Worm (Caenorhabditis elegans) whole organism, mixed stage, embryonic: ENCODE measurements around the gene T15H9.4.
A peak's percentile ranks its signal among the peaks of the same experiment; 100 is the strongest.

Experiments used
- M03D4.4 ChIP-seq: sonication (generic microtip); optimal IDR thresholded peaks from 2 replicates; lab custom pipeline; 2017; ENCODE audit warnings: mild to moderate bottlenecking, missing genetic modification characterization, missing compliant biosample characterization
- bed-3 ChIP-seq: fragments of 200-800 bp; sonication (Bioruptor generic); optimal IDR thresholded peaks from 3 replicates; lab custom pipeline; 2018; ENCODE audit warnings: mild to moderate bottlenecking, missing genetic modification characterization, moderate library complexity, missing compliant biosample characterization
- blmp-1 ChIP-seq: fragments of 150-350 bp; optimal IDR thresholded peaks from 2 replicates; lab custom pipeline; 2014; ENCODE audit warnings: missing biosample characterization, missing genetic modification characterization
- ceh-39 ChIP-seq: fragments of 150-350 bp; optimal IDR thresholded peaks from 2 replicates; lab custom pipeline; 2014; ENCODE audit warnings: missing biosample characterization, missing genetic modification characterization
- ceh-43 ChIP-seq: fragments of 200-800 bp; sonication (Bioruptor generic); optimal IDR thresholded peaks from 2 replicates; lab custom pipeline; 2018; ENCODE audit warnings: mild to moderate bottlenecking, missing genetic modification characterization, moderate library complexity, missing compliant biosample characterization
- ceh-83 ChIP-seq: fragments of 200-800 bp; sonication (Bioruptor generic); optimal IDR thresholded peaks from 2 replicates; lab custom pipeline; 2018; ENCODE audit warnings: mild to moderate bottlenecking, missing genetic modification characterization, missing compliant biosample characterization
- ces-1 ChIP-seq: fragments of 150-350 bp; optimal IDR thresholded peaks from 2 replicates; lab custom pipeline; 2014; ENCODE audit warnings: missing biosample characterization, missing genetic modification reagents, missing genetic modification characterization
- cnd-1 ChIP-seq: fragments of 200-800 bp; sonication (Bioruptor generic); optimal IDR thresholded peaks from 2 replicates; lab custom pipeline; 2018; ENCODE audit warnings: mild to moderate bottlenecking, missing genetic modification characterization, missing compliant biosample characterization
- elt-1 ChIP-seq: sonication (generic microtip); optimal IDR thresholded peaks from 2 replicates; lab custom pipeline; 2017; ENCODE audit warnings: missing genetic modification characterization, mild to moderate bottlenecking, missing compliant biosample characterization, antibody characterized with exemption, moderate library complexity, borderline replicate concordance; ENCODE audit not compliant: insufficient read depth
- elt-3 ChIP-seq: fragments of 150-350 bp; optimal IDR thresholded peaks from 2 replicates; lab custom pipeline; 2014; ENCODE audit warnings: missing biosample characterization, missing genetic modification characterization
- flh-1 ChIP-seq: fragments of 200-800 bp; sonication (Bioruptor generic); optimal IDR thresholded peaks from 2 replicates; lab custom pipeline; 2018; ENCODE audit warnings: mild to moderate bottlenecking, missing genetic modification characterization, moderate library complexity, missing compliant biosample characterization
- hlh-1 ChIP-seq: fragments of 150-350 bp; optimal IDR thresholded peaks from 2 replicates; lab custom pipeline; 2014; ENCODE audit warnings: missing biosample characterization, missing genetic modification reagents, missing genetic modification characterization
- lin-13 ChIP-seq: fragments of 150-350 bp; optimal IDR thresholded peaks from 2 replicates; lab custom pipeline; 2014; ENCODE audit warnings: missing biosample characterization, missing genetic modification characterization
- lin-32 ChIP-seq: fragments of 200-800 bp; sonication (Bioruptor generic); optimal IDR thresholded peaks from 2 replicates; lab custom pipeline; 2018; ENCODE audit warnings: mild to moderate bottlenecking, missing genetic modification characterization, missing compliant biosample characterization
- lsy-2 ChIP-seq: fragments of 150-350 bp; optimal IDR thresholded peaks from 2 replicates; lab custom pipeline; 2014; ENCODE audit warnings: missing biosample characterization, missing genetic modification characterization
- mab-5 ChIP-seq: fragments of 150-350 bp; optimal IDR thresholded peaks from 2 replicates; lab custom pipeline; 2014; ENCODE audit warnings: missing biosample characterization, missing genetic modification characterization
- mep-1 ChIP-seq: fragments of 150-350 bp; optimal IDR thresholded peaks from 2 replicates; lab custom pipeline; 2017; ENCODE audit warnings: missing biosample characterization, missing genetic modification reagents, missing genetic modification characterization, inconsistent platforms
- mls-2 ChIP-seq: sonication (generic microtip); optimal IDR thresholded peaks from 2 replicates; lab custom pipeline; 2016; ENCODE audit warnings: mild to moderate bottlenecking, missing genetic modification characterization, moderate library complexity, missing compliant biosample characterization
- nhr-2 ChIP-seq: fragments of 150-350 bp; optimal IDR thresholded peaks from 2 replicates; lab custom pipeline; 2014; ENCODE audit warnings: missing biosample characterization, missing genetic modification characterization
- nhr-237 ChIP-seq: fragments of 150-350 bp; optimal IDR thresholded peaks from 2 replicates; lab custom pipeline; 2014; ENCODE audit warnings: missing biosample characterization, missing genetic modification characterization
- nhr-28 ChIP-seq: fragments of 150-350 bp; optimal IDR thresholded peaks from 2 replicates; lab custom pipeline; 2014; ENCODE audit warnings: missing biosample characterization, missing genetic modification characterization
- pha-4 ChIP-seq: fragments of 150-350 bp; optimal IDR thresholded peaks from 2 replicates; lab custom pipeline; 2018; ENCODE audit warnings: missing biosample characterization, missing genetic modification reagents, missing genetic modification characterization
- sptf-1 ChIP-seq: sonication (generic microtip); optimal IDR thresholded peaks from 2 replicates; lab custom pipeline; 2017; ENCODE audit warnings: mild to moderate bottlenecking, missing genetic modification characterization, moderate library complexity, missing compliant biosample characterization
- unc-120 ChIP-seq: sonication (generic microtip); optimal IDR thresholded peaks from 2 replicates; lab custom pipeline; 2017; ENCODE audit warnings: missing genetic modification characterization, missing compliant biosample characterization; ENCODE audit not compliant: poor library complexity, severe bottlenecking
- unc-39 ChIP-seq: fragments of 150-350 bp; optimal IDR thresholded peaks from 2 replicates; lab custom pipeline; 2014; ENCODE audit warnings: missing biosample characterization, missing genetic modification characterization
- unc-62 ChIP-seq: fragments of 150-350 bp; optimal IDR thresholded peaks from 2 replicates; lab custom pipeline; 2014; ENCODE audit warnings: missing biosample characterization, missing genetic modification reagents, missing genetic modification characterization
- zip-8 ChIP-seq: fragments of 150-350 bp; optimal IDR thresholded peaks from 2 replicates; lab custom pipeline; 2014; ENCODE audit warnings: missing biosample characterization, missing genetic modification characterization
- ztf-11 ChIP-seq: fragments of 150-350 bp; optimal IDR thresholded peaks from 2 replicates; lab custom pipeline; 2014; ENCODE audit warnings: missing biosample characterization, missing genetic modification characterization

T15H9.4 gene

ce11 chrII:9655530-9656139, 44.0 kb downstream of the T15H9.4 start, which contains the start of gene ZK1307.1:
Gene ZK1307.1 (minus strand): TSS chrII:9655580.
- TF ChIP-seq pha-4 (no peak), M03D4.4 (no peak), unc-62 (GFP tag; lab: Kevin White, UChicago) (peak; percentile 39), blmp-1 (tag; lab: Kevin White, UChicago) (no peak), ces-1 (GFP tag; lab: Kevin White, UChicago) (no peak), mab-5 (tag; lab: Kevin White, UChicago) (no peak), mep-1 (tag; lab: Kevin White, UChicago) (no peak), zip-8 (tag; lab: Kevin White, UChicago) (peak; percentile 69), flh-1 (GFP tag; lab: Kevin White, UChicago) (no peak), elt-3 (tag; lab: Kevin White, UChicago) (no peak), cnd-1 (no peak), elt-1 (tag; lab: Kevin White, UChicago) (peak; percentile 12)

DNA sequence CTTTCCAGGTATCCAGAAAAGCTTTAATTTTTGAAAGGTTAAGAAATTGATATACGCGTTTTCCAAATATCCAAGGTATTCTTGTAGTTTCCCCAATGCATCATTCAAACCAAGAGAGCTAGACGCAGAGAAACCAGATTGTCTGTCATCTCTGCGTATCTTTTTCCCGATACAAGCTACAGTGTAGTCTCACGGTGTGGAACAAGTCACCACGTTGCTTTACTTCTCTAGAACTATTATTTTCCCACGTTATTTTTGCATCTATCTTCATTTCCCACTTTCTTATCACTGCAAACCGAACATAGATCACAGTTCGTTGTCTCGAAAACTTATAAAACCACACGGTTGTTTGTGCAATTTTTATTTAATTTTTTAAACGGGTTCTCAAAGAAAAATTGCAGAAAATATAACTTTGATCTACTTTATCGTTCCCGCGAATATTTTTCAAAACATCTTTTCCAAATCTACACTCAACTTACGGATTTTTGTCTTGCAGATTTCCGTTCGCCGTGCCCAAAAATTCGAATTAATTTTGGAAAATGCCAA, 44.6 kb downstream of the T15H9.4 start, which contains the start of gene gstk-1:
Gene gstk-1 (plus strand): TSS at position 496 of the 546 bp plus-strand sequence.
- TF ChIP-seq lin-32 = no peak
- TF ChIP-seq mls-2 = no peak
- TF ChIP-seq elt-3 (tag; lab: Kevin White, UChicago) = no peak
- TF ChIP-seq nhr-237 (tag; lab: Kevin White, UChicago) = no peak
- no peak for TF ChIP-seq sptf-1 (tag; lab: Kevin White, UChicago)
- TF ChIP-seq flh-1 (GFP tag; lab: Kevin White, UChicago) = no peak
- no peak for TF ChIP-seq ces-1 (GFP tag; lab: Kevin White, UChicago)

DNA sequence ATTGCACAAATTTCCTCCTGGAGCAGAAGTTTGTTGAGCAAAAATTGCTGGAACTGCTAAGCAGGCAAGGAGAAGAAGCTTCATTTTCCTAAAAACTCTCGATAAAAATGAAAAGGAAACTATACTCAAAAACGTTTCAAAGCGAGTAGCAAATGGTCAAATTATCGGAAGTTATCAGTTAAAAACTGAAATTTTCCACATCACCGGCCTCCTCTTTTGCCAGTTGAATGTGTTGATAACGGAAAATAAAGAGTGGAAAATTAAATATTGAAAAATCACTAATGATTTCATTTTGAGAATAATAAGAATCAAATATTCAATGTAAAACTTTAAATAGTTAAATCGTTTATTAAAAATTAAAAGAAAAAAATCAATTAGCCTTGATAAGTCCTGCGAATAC, 47.2 kb downstream of the T15H9.4 start, which contains the start of gene ZK1320.2:
Gene ZK1320.2 (minus strand): TSS at position 88 of the 400 bp plus-strand sequence.
- TF ChIP-seq nhr-28 (tag; lab: Kevin White, UChicago) (no peak), blmp-1 (tag; lab: Kevin White, UChicago) (no peak), hlh-1 (tag; lab: Kevin White, UChicago) (no peak), zip-8 (tag; lab: Kevin White, UChicago) (no peak), mep-1 (tag; lab: Kevin White, UChicago) (no peak)

DNA sequence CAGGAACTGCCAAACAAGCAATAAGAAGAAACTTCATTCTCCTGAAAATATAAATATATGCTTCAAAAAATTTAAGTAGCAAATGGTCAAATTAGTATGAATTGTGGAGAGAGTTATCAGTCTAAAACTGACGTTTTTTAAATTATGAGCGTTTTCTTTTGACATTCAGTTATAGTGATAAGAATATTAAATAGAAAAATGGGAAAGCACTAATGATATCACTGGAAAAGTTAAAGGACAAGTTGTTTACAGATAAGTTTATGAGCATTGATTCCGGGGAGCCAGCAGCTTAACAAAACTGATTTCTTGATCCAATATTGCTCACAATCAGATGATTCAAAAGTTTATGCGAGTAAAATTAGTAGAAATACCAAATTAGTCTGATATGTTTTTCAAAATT, 48.7 kb downstream of the T15H9.4 start, which contains the start of gene ZK1320.3:
Gene ZK1320.3 (minus strand): TSS at position 41 of the 400 bp plus-strand sequence.
- TF ChIP-seq elt-1 (tag; lab: Kevin White, UChicago) = no peak
- no peak for TF ChIP-seq bed-3
- no peak for TF ChIP-seq zip-8 (tag; lab: Kevin White, UChicago)
- no peak for TF ChIP-seq nhr-237 (tag; lab: Kevin White, UChicago)
- TF ChIP-seq M03D4.4 = no peak
- TF ChIP-seq sptf-1 (tag; lab: Kevin White, UChicago) = no peak
- TF ChIP-seq cnd-1 = no peak
- TF ChIP-seq lin-13 (tag; lab: Kevin White, UChicago) = no peak
- no peak for TF ChIP-seq mab-5 (tag; lab: Kevin White, UChicago)
- no peak for TF ChIP-seq hlh-1 (tag; lab: Kevin White, UChicago)
- TF ChIP-seq ceh-43 (GFP tag; lab: Kevin White, UChicago) = no peak
- no peak for TF ChIP-seq nhr-2 (tag; lab: Kevin White, UChicago)
- TF ChIP-seq, all 35 proteins: peak for 0

DNA sequence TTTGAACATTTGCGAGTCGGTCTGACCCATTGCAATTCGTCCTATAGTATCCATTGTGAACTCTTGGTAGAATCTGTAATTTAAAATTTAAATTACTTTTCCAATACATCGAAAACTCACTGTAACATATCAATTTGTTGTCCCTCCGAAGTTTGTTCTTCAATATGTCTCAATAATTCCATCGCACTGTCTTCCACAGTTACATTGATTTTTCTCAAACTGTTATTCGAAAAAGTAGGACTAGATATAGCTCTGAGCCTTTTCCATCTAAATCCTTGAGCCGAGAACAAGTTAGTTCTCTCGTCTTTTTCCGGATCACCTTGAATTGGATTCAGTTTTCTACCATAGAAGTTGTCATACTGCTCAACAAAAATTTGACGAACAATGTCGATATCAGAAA, 50.5 kb downstream of the T15H9.4 start:
- TF ChIP-seq nhr-237 (tag; lab: Kevin White, UChicago) (no peak), ces-1 (GFP tag; lab: Kevin White, UChicago) (no peak), lsy-2 (tag; lab: Kevin White, UChicago) (no peak), unc-120 (tag; lab: Kevin White, UChicago) (no peak), mep-1 (tag; lab: Kevin White, UChicago) (no peak), M03D4.4 (no peak), ceh-39 (tag; lab: Kevin White, UChicago) (no peak), unc-39 (tag; lab: Kevin White, UChicago) (no peak), hlh-1 (tag; lab: Kevin White, UChicago) (no peak), nhr-28 (tag; lab: Kevin White, UChicago) (no peak), ztf-11 (tag; lab: Kevin White, UChicago) (no peak), elt-3 (tag; lab: Kevin White, UChicago) (no peak), elt-1 (tag; lab: Kevin White, UChicago) (no peak), flh-1 (GFP tag; lab: Kevin White, UChicago) (no peak), lin-32 (no peak), ceh-83 (GFP tag; lab: Kevin White, UChicago) (no peak)
